Fruit fly (Drosophila melanogaster) whole organism, pupa: Measurements from ENCODE around the gene toc.

Experiments
- CG10348 ChIP-seq: fragments of 200-800 bp; sonication (Bioruptor generic); IDR thresholded peaks from 2 replicates; pipeline ENCODE4 v1.3.6; 2022; ENCODE audit warnings: missing biosample characterization, missing genetic modification characterization
- CG12605 ChIP-seq: fragments of 200-800 bp; sonication (Bioruptor generic); IDR thresholded peaks from 2 replicates; pipeline ENCODE4 v1.3.6; 2022; ENCODE audit warnings: missing biosample characterization, missing genetic modification characterization
- CG13204 ChIP-seq: fragments of 200-800 bp; sonication (Bioruptor generic); optimal IDR thresholded peaks from 2 replicates; lab custom pipeline; 2018; ENCODE audit warnings: missing biosample characterization, mild to moderate bottlenecking, missing genetic modification characterization, moderate library complexity
- CG14655 ChIP-seq: fragments of 200-800 bp; sonication (Bioruptor generic); optimal IDR thresholded peaks from 3 replicates; lab custom pipeline; 2017; ENCODE audit warnings: mild to moderate bottlenecking, missing biosample characterization, missing genetic modification reagents, missing genetic modification characterization
- CG15710 ChIP-seq: fragments of 200-800 bp; sonication (Bioruptor generic); optimal IDR thresholded peaks from 2 replicates; lab custom pipeline; 2018; ENCODE audit warnings: missing biosample characterization, mild to moderate bottlenecking, missing genetic modification characterization, moderate library complexity
- CG17806 ChIP-seq: fragments of 200-800 bp; sonication (Bioruptor generic); optimal IDR thresholded peaks from 2 replicates; lab custom pipeline; 2018; ENCODE audit warnings: missing biosample characterization, mild to moderate bottlenecking, missing genetic modification characterization, moderate library complexity
- CG32121 ChIP-seq: fragments of 200-800 bp; sonication (Bioruptor generic); IDR thresholded peaks from 2 replicates; pipeline ENCODE4 v1.3.6; 2022; ENCODE audit warnings: missing biosample characterization, missing genetic modification characterization
- CG34367 ChIP-seq: fragments of 200-800 bp; sonication (Bioruptor generic); optimal IDR thresholded peaks from 2 replicates; lab custom pipeline; 2018; ENCODE audit warnings: missing biosample characterization, mild to moderate bottlenecking, missing genetic modification characterization
- CG4496 ChIP-seq: fragments of 200-800 bp; sonication (Bioruptor generic); IDR thresholded peaks from 3 replicates; pipeline ENCODE4 v1.3.6; 2022; ENCODE audit warnings: missing biosample characterization, missing genetic modification characterization
- CG8159 ChIP-seq: fragments of 200-800 bp; sonication (Bioruptor generic); optimal IDR thresholded peaks from 3 replicates; lab custom pipeline; 2018; ENCODE audit warnings: missing biosample characterization, mild to moderate bottlenecking, missing genetic modification characterization, moderate library complexity
- CG8301 ChIP-seq: fragments of 200-800 bp; sonication (Bioruptor generic); optimal IDR thresholded peaks from 2 replicates; lab custom pipeline; 2018; ENCODE audit warnings: missing biosample characterization, mild to moderate bottlenecking, missing genetic modification characterization
- CG9948 ChIP-seq: fragments of 200-800 bp; sonication (Bioruptor generic); optimal IDR thresholded peaks from 2 replicates; lab custom pipeline; 2018; ENCODE audit warnings: missing biosample characterization, mild to moderate bottlenecking, missing genetic modification characterization, moderate library complexity
- D1 ChIP-seq: fragments of 200-800 bp; sonication (Bioruptor generic); optimal IDR thresholded peaks from 2 replicates; lab custom pipeline; 2018; ENCODE audit warnings: missing biosample characterization, mild to moderate bottlenecking, missing genetic modification characterization, moderate library complexity
- EcR ChIP-seq: fragments of 200-800 bp; sonication (Bioruptor generic); optimal IDR thresholded peaks from 3 replicates; lab custom pipeline; 2019; ENCODE audit warnings: missing biosample characterization, missing genetic modification characterization, mild to moderate bottlenecking, moderate library complexity, missing genetic modification reagents
- Ets98B ChIP-seq: fragments of 200-800 bp; sonication (Bioruptor generic); IDR thresholded peaks from 2 replicates; pipeline ENCODE4 v1.3.6; 2022; ENCODE audit warnings: missing biosample characterization, missing genetic modification characterization
- Pif1A ChIP-seq: fragments of 200-800 bp; sonication (Bioruptor generic); optimal IDR thresholded peaks from 3 replicates; lab custom pipeline; 2016; ENCODE audit warnings: missing biosample characterization, missing genetic modification characterization
- Pif1B ChIP-seq: fragments of 200-800 bp; sonication (Bioruptor generic); optimal IDR thresholded peaks from 3 replicates; lab custom pipeline; 2016; ENCODE audit warnings: missing biosample characterization, missing genetic modification characterization
- Snoo ChIP-seq: fragments of 200-800 bp; sonication (Bioruptor generic); optimal IDR thresholded peaks from 3 replicates; lab custom pipeline; 2017; ENCODE audit warnings: missing biosample characterization, mild to moderate bottlenecking, missing genetic modification characterization, inconsistent platforms
- fd96Ca ChIP-seq: fragments of 200-800 bp; sonication (Bioruptor generic); IDR thresholded peaks from 3 replicates; pipeline ENCODE4 v1.3.6; 2022; ENCODE audit warnings: missing biosample characterization, missing genetic modification characterization
- gl ChIP-seq: fragments of 200-800 bp; sonication (Bioruptor generic); optimal IDR thresholded peaks from 2 replicates; lab custom pipeline; 2018; ENCODE audit warnings: missing biosample characterization, mild to moderate bottlenecking, missing genetic modification characterization
- rn ChIP-seq: fragments of 200-800 bp; sonication (Bioruptor generic); IDR thresholded peaks from 2 replicates; pipeline ENCODE4 v1.3.6; 2022; ENCODE audit warnings: missing biosample characterization, missing genetic modification characterization

The toc gene

DNA sequence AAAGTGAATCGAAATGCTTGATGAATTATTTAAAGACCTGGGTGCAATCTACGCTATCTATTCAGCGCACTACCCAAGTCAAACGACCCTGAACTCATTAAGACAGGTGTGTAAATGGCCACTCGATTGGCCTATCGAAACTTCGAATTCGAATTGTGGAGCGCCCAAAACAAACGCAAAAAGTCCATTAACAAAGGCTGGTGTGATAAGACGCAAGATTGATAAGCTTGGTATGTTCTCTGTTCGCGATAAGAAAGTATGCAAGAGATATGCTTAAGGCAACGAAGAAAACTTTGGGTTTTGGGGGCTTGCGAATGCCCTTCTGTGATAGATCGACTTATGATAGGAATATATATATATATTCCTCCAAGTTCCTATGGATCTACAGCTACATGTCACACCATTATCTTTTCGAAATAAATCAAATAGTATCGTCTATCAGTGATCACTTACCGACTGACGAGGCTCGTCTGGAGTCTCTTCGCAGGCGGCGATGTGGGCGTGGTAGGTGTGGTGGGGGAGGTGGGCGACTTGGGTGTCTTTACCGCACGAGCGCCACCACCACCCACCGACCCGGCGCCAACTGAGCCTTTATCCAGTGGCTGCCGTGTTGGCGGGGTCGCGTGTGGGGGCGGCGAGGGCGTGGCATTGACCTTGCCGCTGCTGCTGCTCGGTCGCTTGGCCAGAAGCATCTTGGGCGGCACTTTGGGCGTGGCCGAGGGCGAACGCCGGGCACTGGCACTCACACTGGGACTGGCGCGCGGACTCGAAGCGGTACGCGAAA is 20.8 kb downstream of the toc start:
- TF ChIP-seq CG12605 (GFP tag; lab: Robert Waterston, UW) (no peak), CG34367 (no peak), CG8301 (tag; lab: Kevin White, UChicago) (no peak), CG4496 (GFP tag; lab: Robert Waterston, UW) (no peak), CG32121 (GFP tag; lab: Robert Waterston, UW) (no peak), CG13204 (GFP tag; lab: Kevin White, UChicago) (no peak), EcR (GFP tag; lab: Kevin White, UChicago) (no peak)

DNA sequence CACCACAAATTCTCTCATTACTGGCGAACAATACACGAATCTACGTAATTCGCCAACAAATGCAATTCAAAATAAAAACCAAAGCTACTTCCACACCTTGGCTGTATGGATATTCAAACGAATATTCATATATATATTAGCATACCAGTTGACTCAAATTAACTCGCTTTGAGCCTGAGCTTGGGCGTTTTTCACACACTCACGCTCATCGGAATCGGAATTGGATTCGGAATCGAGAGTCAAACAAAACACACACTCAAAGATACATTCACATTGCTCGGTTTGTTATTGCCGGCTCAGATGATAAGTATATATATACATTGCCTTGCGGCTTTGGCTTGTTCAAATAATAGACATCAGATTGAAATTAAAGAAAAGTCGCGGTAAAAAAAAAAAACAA is 22.4 kb downstream of the toc start:
- no peak for TF ChIP-seq CG12605 (GFP tag; lab: Robert Waterston, UW)
- TF ChIP-seq rn (GFP tag; lab: Robert Waterston, UW) = no peak
- TF ChIP-seq Pif1B (GFP tag; lab: Kevin White, UChicago) = no peak
- no peak for TF ChIP-seq CG10348 (GFP tag; lab: Robert Waterston, UW)
- TF ChIP-seq CG32121 (GFP tag; lab: Robert Waterston, UW) = no peak
- no peak for TF ChIP-seq Pif1A (GFP tag; lab: Kevin White, UChicago)
- no peak for TF ChIP-seq CG8159 (tag; lab: Kevin White, UChicago)
- no peak for TF ChIP-seq CG9948
- TF ChIP-seq CG34367 = no peak
- TF ChIP-seq CG13204 (GFP tag; lab: Kevin White, UChicago) = no peak
- TF ChIP-seq D1 (tag; lab: Kevin White, UChicago) = no peak
- no peak for TF ChIP-seq Ets98B (GFP tag; lab: Robert Waterston, UW)

DNA sequence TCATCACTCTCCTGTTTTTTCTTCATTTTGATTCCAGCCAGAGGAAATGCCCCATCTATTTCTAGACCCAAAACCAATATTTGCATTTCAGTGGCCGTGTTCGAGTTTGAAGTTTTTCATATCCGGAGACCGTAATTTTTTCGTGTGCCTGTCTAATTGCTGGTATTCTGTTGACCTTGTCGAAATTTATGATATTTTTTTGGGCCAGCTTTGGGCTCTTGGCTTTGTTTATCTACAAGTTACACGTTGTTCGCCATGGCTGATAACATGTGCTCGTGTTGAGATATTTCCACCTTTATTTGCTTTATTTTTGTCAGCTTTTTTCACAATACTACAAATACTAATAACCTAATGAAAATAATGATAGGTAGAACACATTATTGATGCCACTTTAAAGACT is 22.8 kb downstream of the toc start:
- TF ChIP-seq CG10348 (GFP tag; lab: Robert Waterston, UW) = no peak
- no peak for TF ChIP-seq CG12605 (GFP tag; lab: Robert Waterston, UW)
- TF ChIP-seq gl (tag; lab: Kevin White, UChicago) = no peak
- no peak for TF ChIP-seq CG15710 (tag; lab: Kevin White, UChicago)
- no peak for TF ChIP-seq Pif1A (GFP tag; lab: Kevin White, UChicago)
- TF ChIP-seq EcR (GFP tag; lab: Kevin White, UChicago) = no peak
- TF ChIP-seq rn (GFP tag; lab: Robert Waterston, UW) = no peak
- TF ChIP-seq CG32121 (GFP tag; lab: Robert Waterston, UW) = no peak
- no peak for TF ChIP-seq Ets98B (GFP tag; lab: Robert Waterston, UW)
- no peak for TF ChIP-seq CG8159 (tag; lab: Kevin White, UChicago)
- no peak for TF ChIP-seq CG13204 (GFP tag; lab: Kevin White, UChicago)
- TF ChIP-seq Pif1B (GFP tag; lab: Kevin White, UChicago) = no peak
- no peak for TF ChIP-seq D1 (tag; lab: Kevin White, UChicago)

DNA sequence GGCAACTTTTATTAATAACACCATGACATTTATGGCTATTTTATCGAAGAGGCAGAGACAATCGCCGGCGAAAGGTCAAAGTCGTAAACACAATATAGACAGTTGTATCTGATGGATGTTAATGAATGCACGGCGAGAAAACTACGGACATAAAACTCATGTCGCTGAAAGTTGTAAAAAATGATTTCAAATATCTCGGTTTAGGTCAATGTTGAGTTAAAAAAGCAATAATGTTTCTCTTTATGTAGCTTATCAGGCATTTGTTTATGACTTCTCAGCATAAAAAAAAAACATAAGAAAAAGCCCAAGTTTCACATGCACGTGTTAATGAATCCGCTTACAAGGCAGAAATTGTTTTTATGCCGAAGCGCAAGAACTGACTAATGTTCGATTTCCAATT is 23.3 kb downstream of the toc start:
- TF ChIP-seq Pif1A (GFP tag; lab: Kevin White, UChicago) (no peak), CG9948 (no peak), CG4496 (GFP tag; lab: Robert Waterston, UW) (no peak)

DNA sequence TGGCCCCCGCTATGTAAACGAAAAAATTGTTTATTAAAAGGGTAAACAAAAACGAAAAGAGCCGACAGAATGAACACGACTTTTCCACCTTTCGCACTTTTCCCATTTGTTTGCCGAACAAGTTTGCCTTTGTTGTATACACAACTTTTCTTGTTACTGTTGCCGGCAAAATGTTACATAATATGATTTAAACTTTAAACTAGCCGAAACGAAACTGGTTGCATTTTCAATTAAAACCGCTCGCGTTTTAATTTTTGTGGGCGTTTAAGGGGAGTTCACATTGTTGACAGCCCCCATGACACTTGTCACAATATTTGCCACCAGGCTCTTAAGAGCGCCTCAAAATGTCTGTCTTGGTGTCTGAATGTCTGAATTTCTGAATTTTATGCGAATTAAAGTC is 23.8 kb downstream of the toc start:
- TF ChIP-seq CG10348 (GFP tag; lab: Robert Waterston, UW) = no peak
- TF ChIP-seq CG14655 (GFP tag; lab: Kevin White, UChicago) = no peak
- no peak for TF ChIP-seq CG13204 (GFP tag; lab: Kevin White, UChicago)
- no peak for TF ChIP-seq Ets98B (GFP tag; lab: Robert Waterston, UW)
- no peak for TF ChIP-seq gl (tag; lab: Kevin White, UChicago)
- TF ChIP-seq CG9948 = no peak
- no peak for TF ChIP-seq Pif1A (GFP tag; lab: Kevin White, UChicago)
- no peak for TF ChIP-seq CG32121 (GFP tag; lab: Robert Waterston, UW)
- no peak for TF ChIP-seq CG17806 (tag; lab: Kevin White, UChicago)
- no peak for TF ChIP-seq CG8159 (tag; lab: Kevin White, UChicago)
- TF ChIP-seq CG8301 (tag; lab: Kevin White, UChicago) = no peak
- no peak for TF ChIP-seq CG4496 (GFP tag; lab: Robert Waterston, UW)
- TF ChIP-seq CG15710 (tag; lab: Kevin White, UChicago) = no peak
- TF ChIP-seq Snoo (tag; lab: Kevin White, UChicago) = no peak
- TF ChIP-seq D1 (tag; lab: Kevin White, UChicago) = no peak
- no peak for TF ChIP-seq Pif1B (GFP tag; lab: Kevin White, UChicago)
- TF ChIP-seq EcR (GFP tag; lab: Kevin White, UChicago) = no peak
- no peak for TF ChIP-seq rn (GFP tag; lab: Robert Waterston, UW)
- no peak for TF ChIP-seq fd96Ca (GFP tag; lab: Robert Waterston, UW)
- no peak for TF ChIP-seq CG34367

DNA sequence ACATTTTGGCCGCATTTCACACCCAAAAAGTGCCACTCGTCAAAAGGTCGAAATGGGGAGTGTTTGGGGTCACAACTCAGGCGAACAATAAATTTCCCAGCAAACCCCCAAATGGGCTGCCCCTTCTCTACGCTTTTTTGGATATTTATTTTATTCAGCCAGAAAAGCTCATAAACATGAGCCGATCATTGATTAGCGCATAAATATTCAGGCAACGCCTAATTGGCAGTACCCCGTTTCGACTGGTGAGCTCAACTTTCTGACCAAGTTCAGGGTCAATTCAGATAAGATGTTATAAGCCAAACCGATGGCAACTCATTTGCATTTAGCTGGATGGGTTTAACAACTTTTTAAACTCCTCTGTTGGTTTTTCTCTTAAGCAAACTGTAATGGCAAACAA is 25.0 kb downstream of the toc start:
- TF ChIP-seq gl (tag; lab: Kevin White, UChicago) = no peak
- TF ChIP-seq CG17806 (tag; lab: Kevin White, UChicago) = no peak
- no peak for TF ChIP-seq CG8159 (tag; lab: Kevin White, UChicago)
- no peak for TF ChIP-seq CG34367
- TF ChIP-seq CG8301 (tag; lab: Kevin White, UChicago) = no peak
- no peak for TF ChIP-seq CG32121 (GFP tag; lab: Robert Waterston, UW)
- TF ChIP-seq fd96Ca (GFP tag; lab: Robert Waterston, UW) = no peak
- no peak for TF ChIP-seq Pif1A (GFP tag; lab: Kevin White, UChicago)
- no peak for TF ChIP-seq rn (GFP tag; lab: Robert Waterston, UW)
